Worm (Caenorhabditis elegans) whole organism, L1 larva: ENCODE results near the gene F53E10.6.

Experiments
- F16B12.6 ChIP-seq: fragments of 150-350 bp; optimal IDR thresholded peaks from 2 replicates; lab custom pipeline; 2014; ENCODE audit warnings: missing biosample characterization, missing genetic modification characterization
- alr-1 ChIP-seq: fragments of 200-800 bp; sonication (Bioruptor generic); optimal IDR thresholded peaks from 2 replicates; lab custom pipeline; 2018; ENCODE audit warnings: borderline replicate concordance, mild to moderate bottlenecking, missing genetic modification characterization, missing compliant biosample characterization
- ces-1 ChIP-seq: fragments of 150-350 bp; optimal IDR thresholded peaks from 2 replicates; lab custom pipeline; 2014; ENCODE audit warnings: missing biosample characterization, missing genetic modification reagents, missing genetic modification characterization
- dpl-1 ChIP-seq, 3 experiments: fragments of 150-350 bp in 2 of 3; sonication (generic microtip) in 1 of 3; optimal IDR thresholded peaks; 2 replicates each; lab custom pipeline; 2014 to 2017; ENCODE audit warnings: missing biosample characterization in 3 of 3, missing genetic modification characterization in 3 of 3, missing genetic modification reagents in 3 of 3
- lin-13 ChIP-seq: fragments of 150-350 bp; optimal IDR thresholded peaks from 2 replicates; lab custom pipeline; 2014; ENCODE audit warnings: missing biosample characterization, missing genetic modification reagents, missing genetic modification characterization
- lsy-2 ChIP-seq, 2 experiments: fragments of 150-350 bp; optimal IDR thresholded peaks; 2 replicates each; lab custom pipeline; 2014; ENCODE audit warnings: missing biosample characterization in 2 of 2, missing genetic modification characterization in 2 of 2
- skn-1 ChIP-seq: fragments of 150-350 bp; optimal IDR thresholded peaks from 2 replicates; lab custom pipeline; 2014; ENCODE audit warnings: missing biosample characterization, missing genetic modification characterization
- snu-23 ChIP-seq: sonication (generic microtip); optimal IDR thresholded peaks from 2 replicates; lab custom pipeline; 2016; ENCODE audit warnings: missing genetic modification characterization, missing compliant biosample characterization
- sup-37 ChIP-seq: fragments of 200-800 bp; sonication (Bioruptor generic); optimal IDR thresholded peaks from 2 replicates; lab custom pipeline; 2018; ENCODE audit warnings: mild to moderate bottlenecking, missing genetic modification characterization, missing compliant biosample characterization
- tbx-2 ChIP-seq: sonication (generic microtip); optimal IDR thresholded peaks from 2 replicates; lab custom pipeline; 2016; ENCODE audit warnings: missing genetic modification characterization, missing compliant biosample characterization
- unc-130 ChIP-seq: fragments of 150-350 bp; optimal IDR thresholded peaks from 2 replicates; lab custom pipeline; 2017; ENCODE audit warnings: missing biosample characterization, missing genetic modification characterization, inconsistent platforms
- zag-1 ChIP-seq: fragments of 150-350 bp; optimal IDR thresholded peaks from 2 replicates; lab custom pipeline; 2014; ENCODE audit warnings: missing biosample characterization, missing genetic modification characterization

- no peak for TF ChIP-seq tbx-2 (tag; lab: Kevin White, UChicago)
- TF ChIP-seq lsy-2 (tag; optimal IDR thresholded peaks at IDR 0.05; lab: Kevin White, UChicago), result no peak
- TF ChIP-seq alr-1, result no peak
- TF ChIP-seq skn-1 (tag; lab: Kevin White, UChicago), result no peak
- TF ChIP-seq dpl-1 (GFP tag; optimal IDR thresholded peaks at IDR 0.05; lab: Kevin White, UChicago), result no peak
- no peak for TF ChIP-seq zag-1 (tag; lab: Kevin White, UChicago)
- TF ChIP-seq sup-37 (GFP tag; lab: Kevin White, UChicago), result no peak
- no peak for TF ChIP-seq lin-13 (GFP tag; lab: Kevin White, UChicago)
- TF ChIP-seq snu-23, result no peak
- no peak for TF ChIP-seq unc-130
- TF ChIP-seq F16B12.6 (tag; lab: Kevin White, UChicago), result no peak
- no peak for TF ChIP-seq ces-1 (GFP tag; lab: Kevin White, UChicago)
Observed at ce11 chrV:2617499-2617898, 14.6 kb upstream of the F53E10.6 start.
